Worm (Caenorhabditis elegans) whole organism, late embryonic: ENCODE measurements around the gene cutl-9.

Source experiments
- ceh-2 ChIP-seq: sonication (generic microtip); optimal IDR thresholded peaks from 2 replicates; lab custom pipeline; 2016; ENCODE audit warnings: missing genotype, missing genetic modification characterization, missing compliant biosample characterization
- dmd-4 ChIP-seq: sonication (generic microtip); optimal IDR thresholded peaks from 2 replicates; lab custom pipeline; 2016; ENCODE audit warnings: borderline replicate concordance, missing genetic modification characterization, missing compliant biosample characterization
- fkh-10 ChIP-seq: fragments of 150-350 bp; optimal IDR thresholded peaks from 2 replicates; lab custom pipeline; 2014; ENCODE audit warnings: missing biosample characterization, missing genetic modification reagents, missing genetic modification characterization
- lim-6 ChIP-seq: sonication (generic microtip); optimal IDR thresholded peaks from 2 replicates; lab custom pipeline; 2016; ENCODE audit warnings: missing genetic modification characterization, missing compliant biosample characterization
- lin-11 ChIP-seq: fragments of 200-800 bp; sonication (Bioruptor generic); optimal IDR thresholded peaks from 2 replicates; lab custom pipeline; 2018; ENCODE audit warnings: mild to moderate bottlenecking, missing genetic modification characterization, missing compliant biosample characterization
- madf-2 ChIP-seq: sonication (generic microtip); optimal IDR thresholded peaks from 2 replicates; lab custom pipeline; 2017; ENCODE audit warnings: missing genetic modification characterization, missing compliant biosample characterization
- nfya-1 ChIP-seq: sonication (generic microtip); optimal IDR thresholded peaks from 2 replicates; lab custom pipeline; 2017; ENCODE audit warnings: missing genetic modification characterization, mild to moderate bottlenecking, missing compliant biosample characterization, antibody characterized with exemption, moderate library complexity
- nhr-11 ChIP-seq: fragments of 150-350 bp; optimal IDR thresholded peaks from 2 replicates; lab custom pipeline; 2014; ENCODE audit warnings: missing biosample characterization, missing genetic modification characterization
- odd-2 ChIP-seq: sonication (generic microtip); optimal IDR thresholded peaks from 2 replicates; lab custom pipeline; 2017; ENCODE audit warnings: antibody characterized with exemption, mild to moderate bottlenecking, missing genetic modification characterization, missing compliant biosample characterization
- pros-1 ChIP-seq: fragments of 150-350 bp; optimal IDR thresholded peaks from 2 replicates; lab custom pipeline; 2014; ENCODE audit warnings: missing biosample characterization, missing genetic modification reagents, missing genetic modification characterization
- rnt-1 ChIP-seq: sonication (generic microtip); optimal IDR thresholded peaks from 2 replicates; lab custom pipeline; 2016; ENCODE audit warnings: missing genetic modification characterization, missing compliant biosample characterization
- tbx-2 ChIP-seq: sonication (generic microtip); optimal IDR thresholded peaks from 2 replicates; lab custom pipeline; 2016; ENCODE audit warnings: missing genetic modification characterization, missing compliant biosample characterization
- unc-55 ChIP-seq: sonication (generic microtip); optimal IDR thresholded peaks from 2 replicates; lab custom pipeline; 2017; ENCODE audit warnings: missing biosample characterization, missing genetic modification reagents, missing genetic modification characterization

ce11 chrII:10639110-10639509 is 17.0 kb downstream of the cutl-9 start, which contains the start of gene M28.9:
- no peak for TF ChIP-seq rnt-1 (tag; lab: Kevin White, UChicago)
- no peak for TF ChIP-seq madf-2
- no peak for TF ChIP-seq unc-55 (GFP tag; lab: Kevin White, UChicago)
- TF ChIP-seq lim-6 (tag; lab: Kevin White, UChicago) = no peak
- no peak for TF ChIP-seq fkh-10 (GFP tag; lab: Kevin White, UChicago)
- no peak for TF ChIP-seq nhr-11
- no peak for TF ChIP-seq tbx-2 (tag; lab: Kevin White, UChicago)
- TF ChIP-seq lin-11 (tag; lab: Kevin White, UChicago) = no peak
- TF ChIP-seq odd-2 = no peak
- no peak for TF ChIP-seq nfya-1 (tag; lab: Kevin White, UChicago)
- TF ChIP-seq ceh-2 (tag; lab: Kevin White, UChicago) = no peak
- TF ChIP-seq pros-1 = no peak
- TF ChIP-seq dmd-4 = no peak
